Worm (Caenorhabditis elegans) whole organism, L1 larva: ENCODE results near the gene T12A2.21.
A peak's percentile ranks its signal among the peaks of the same experiment; 100 is the strongest.

Source experiments
- C04F5.9 ChIP-seq: sonication (generic microtip); optimal IDR thresholded peaks from 2 replicates; lab custom pipeline; 2016; ENCODE audit warnings: missing genetic modification characterization, missing compliant biosample characterization
- C16A3.4 ChIP-seq: fragments of 150-350 bp; optimal IDR thresholded peaks from 2 replicates; lab custom pipeline; 2014; ENCODE audit warnings: missing biosample characterization, missing genetic modification characterization
- C34B4.2 ChIP-seq: sonication (generic microtip); optimal IDR thresholded peaks from 2 replicates; lab custom pipeline; 2017; ENCODE audit warnings: mild to moderate bottlenecking, missing genetic modification characterization, missing compliant biosample characterization
- Y116A8C.19 ChIP-seq: sonication (generic microtip); optimal IDR thresholded peaks from 2 replicates; lab custom pipeline; 2016; ENCODE audit warnings: missing compliant biosample characterization, missing genetic modification characterization, borderline replicate concordance
- aha-1 ChIP-seq: fragments of 150-350 bp; optimal IDR thresholded peaks from 2 replicates; lab custom pipeline; 2014; ENCODE audit warnings: missing biosample characterization, missing genetic modification characterization
- ama-1 ChIP-seq: fragments of 150-350 bp; optimal IDR thresholded peaks from 2 replicates; lab custom pipeline; 2014
- blmp-1 ChIP-seq: fragments of 150-350 bp; optimal IDR thresholded peaks from 2 replicates; lab custom pipeline; 2014; ENCODE audit warnings: missing biosample characterization, missing genetic modification characterization
- ceh-63 ChIP-seq: fragments of 200-800 bp; sonication (Bioruptor generic); optimal IDR thresholded peaks from 2 replicates; lab custom pipeline; 2018; ENCODE audit warnings: mild to moderate bottlenecking, missing genetic modification characterization, missing compliant biosample characterization
- dsc-1 ChIP-seq: sonication (generic microtip); optimal IDR thresholded peaks from 2 replicates; lab custom pipeline; 2016; ENCODE audit warnings: mild to moderate bottlenecking, missing genetic modification characterization, missing compliant biosample characterization
- efl-1 ChIP-seq, 4 experiments: fragments of 150-350 bp; optimal IDR thresholded peaks in 3 of 4; peaks in 1 of 4; 1 replicate in 1 of 4; 2 replicates in 3 of 4; lab custom pipeline; 2014; ENCODE audit warnings: missing biosample characterization in 2 of 4, missing genetic modification characterization in 2 of 4, missing genetic modification reagents in 2 of 4
- egl-13 ChIP-seq: sonication (generic microtip); optimal IDR thresholded peaks from 2 replicates; lab custom pipeline; 2016; ENCODE audit warnings: missing genotype, missing genetic modification reagents, missing genetic modification characterization, missing compliant biosample characterization
- elt-2 ChIP-seq: sonication (generic microtip); optimal IDR thresholded peaks from 2 replicates; lab custom pipeline; 2016; ENCODE audit warnings: missing genetic modification characterization, mild to moderate bottlenecking, inconsistent platforms, missing compliant biosample characterization, missing genetic modification reagents
- elt-3 ChIP-seq, 6 experiments: fragments of 150-350 bp in 1 of 6; sonication (generic microtip); optimal IDR thresholded peaks; 2 replicates each; lab custom pipeline; 2017 to 2018; ENCODE audit warnings: missing biosample characterization in 6 of 6, missing genetic modification characterization in 6 of 6, inconsistent platforms in 1 of 6
- fkh-4 ChIP-seq: sonication (generic microtip); optimal IDR thresholded peaks from 2 replicates; lab custom pipeline; 2016; ENCODE audit warnings: missing compliant biosample characterization, missing genetic modification characterization, borderline replicate concordance
- hpl-2 ChIP-seq: fragments of 150-350 bp; optimal IDR thresholded peaks from 2 replicates; lab custom pipeline; 2014; ENCODE audit warnings: missing biosample characterization, missing genetic modification reagents, missing genetic modification characterization
- irx-1 ChIP-seq: sonication (generic microtip); optimal IDR thresholded peaks from 2 replicates; lab custom pipeline; 2016; ENCODE audit warnings: missing genetic modification characterization, missing compliant biosample characterization
- jun-1 ChIP-seq: fragments of 150-350 bp; optimal IDR thresholded peaks from 2 replicates; lab custom pipeline; 2014; ENCODE audit warnings: missing biosample characterization, missing genetic modification reagents, missing genetic modification characterization
- lin-14 ChIP-seq: fragments of 200-800 bp; sonication (Bioruptor generic); optimal IDR thresholded peaks from 2 replicates; lab custom pipeline; 2018; ENCODE audit warnings: mild to moderate bottlenecking, missing genetic modification characterization, moderate library complexity, missing compliant biosample characterization
- lin-15B ChIP-seq: fragments of 150-350 bp; sonication (generic microtip); optimal IDR thresholded peaks from 3 replicates; lab custom pipeline; 2014; ENCODE audit warnings: missing biosample characterization, missing genetic modification characterization
- lin-35 ChIP-seq, 2 experiments: fragments of 150-350 bp; optimal IDR thresholded peaks; 2 replicates each; lab custom pipeline; 2014; ENCODE audit warnings: missing biosample characterization in 2 of 2, missing genetic modification characterization in 2 of 2, missing genetic modification reagents in 2 of 2
- mab-9 ChIP-seq: fragments of 200-800 bp; sonication (Bioruptor generic); IDR thresholded peaks from 2 replicates; pipeline ENCODE4 v1.3.6; 2022; ENCODE audit warnings: missing genetic modification reagents, missing genetic modification characterization, missing compliant biosample characterization
- mep-1 ChIP-seq: fragments of 150-350 bp; optimal IDR thresholded peaks from 2 replicates; lab custom pipeline; 2014; ENCODE audit warnings: missing biosample characterization, missing genetic modification characterization
- nhr-12 ChIP-seq: sonication (generic microtip); optimal IDR thresholded peaks from 2 replicates; lab custom pipeline; 2017; ENCODE audit warnings: missing biosample characterization, missing genetic modification characterization
- nhr-20 ChIP-seq: sonication (generic microtip); optimal IDR thresholded peaks from 2 replicates; lab custom pipeline; 2016; ENCODE audit warnings: mild to moderate bottlenecking, missing genetic modification characterization, missing compliant biosample characterization
- nhr-71 ChIP-seq: sonication (generic microtip); optimal IDR thresholded peaks from 2 replicates; lab custom pipeline; 2016; ENCODE audit warnings: mild to moderate bottlenecking, missing genetic modification characterization, moderate library complexity, missing compliant biosample characterization
- nhr-76 ChIP-seq: sonication (generic microtip); optimal IDR thresholded peaks from 2 replicates; lab custom pipeline; 2017; ENCODE audit warnings: missing biosample characterization, missing genetic modification characterization
- nhr-77 ChIP-seq: fragments of 150-350 bp; optimal IDR thresholded peaks from 2 replicates; lab custom pipeline; 2014; ENCODE audit warnings: missing biosample characterization, missing genetic modification characterization
- pag-3 ChIP-seq: sonication (generic microtip); optimal IDR thresholded peaks from 2 replicates; lab custom pipeline; 2017; ENCODE audit warnings: missing genetic modification characterization, mild to moderate bottlenecking, missing compliant biosample characterization, antibody characterized with exemption, borderline replicate concordance; ENCODE audit not compliant: insufficient read depth
- pax-3 ChIP-seq: fragments of 200-800 bp; sonication (Bioruptor generic); optimal IDR thresholded peaks from 2 replicates; lab custom pipeline; 2018; ENCODE audit warnings: mild to moderate bottlenecking, missing genetic modification characterization, moderate library complexity, missing compliant biosample characterization
- rnt-1 ChIP-seq: sonication (generic microtip); optimal IDR thresholded peaks from 2 replicates; lab custom pipeline; 2016; ENCODE audit warnings: mild to moderate bottlenecking, missing genetic modification characterization, moderate library complexity, missing compliant biosample characterization
- skn-1 ChIP-seq: fragments of 150-350 bp; optimal IDR thresholded peaks from 2 replicates; lab custom pipeline; 2014; ENCODE audit warnings: missing biosample characterization, missing genetic modification characterization
- snpc-4 ChIP-seq: fragments of 150-350 bp; optimal IDR thresholded peaks from 2 replicates; lab custom pipeline; 2014; ENCODE audit warnings: missing biosample characterization, missing genetic modification characterization
- tbx-2 ChIP-seq: sonication (generic microtip); optimal IDR thresholded peaks from 2 replicates; lab custom pipeline; 2016; ENCODE audit warnings: missing genetic modification characterization, missing compliant biosample characterization
- tlp-1 ChIP-seq: fragments of 150-350 bp; optimal IDR thresholded peaks from 2 replicates; lab custom pipeline; 2014; ENCODE audit warnings: missing biosample characterization, missing genetic modification characterization
- unc-130 ChIP-seq: fragments of 150-350 bp; optimal IDR thresholded peaks from 2 replicates; lab custom pipeline; 2017; ENCODE audit warnings: missing biosample characterization, missing genetic modification characterization, inconsistent platforms
- unc-30 ChIP-seq: sonication (generic microtip); optimal IDR thresholded peaks from 2 replicates; lab custom pipeline; 2017; ENCODE audit warnings: missing biosample characterization, missing genetic modification characterization
- unc-62 ChIP-seq: fragments of 150-350 bp; optimal IDR thresholded peaks from 2 replicates; lab custom pipeline; 2014; ENCODE audit warnings: missing biosample characterization, missing genetic modification reagents, missing genetic modification characterization
- unc-86 ChIP-seq: sonication (generic microtip); optimal IDR thresholded peaks from 2 replicates; lab custom pipeline; 2016; ENCODE audit warnings: missing genetic modification characterization, missing compliant biosample characterization
- unc-98 ChIP-seq: fragments of 200-800 bp; sonication (Bioruptor generic); IDR thresholded peaks from 2 replicates; pipeline ENCODE4 v1.3.6; 2022; ENCODE audit warnings: missing genetic modification characterization, missing compliant biosample characterization
- vab-15 ChIP-seq: sonication (generic microtip); optimal IDR thresholded peaks from 2 replicates; lab custom pipeline; 2017; ENCODE audit warnings: missing genotype, mild to moderate bottlenecking, missing genetic modification characterization, missing compliant biosample characterization
- xbp-1 ChIP-seq: sonication (generic microtip); optimal IDR thresholded peaks from 2 replicates; lab custom pipeline; 2016; ENCODE audit warnings: missing genetic modification characterization, missing compliant biosample characterization
- zag-1 ChIP-seq: fragments of 150-350 bp; optimal IDR thresholded peaks from 2 replicates; lab custom pipeline; 2014; ENCODE audit warnings: missing biosample characterization, missing genetic modification characterization
- zip-4 ChIP-seq: fragments of 200-800 bp; sonication (Bioruptor generic); optimal IDR thresholded peaks from 2 replicates; lab custom pipeline; 2018; ENCODE audit warnings: mild to moderate bottlenecking, missing genetic modification characterization, moderate library complexity, missing compliant biosample characterization
- ztf-11 ChIP-seq, 2 experiments: sonication (generic microtip); optimal IDR thresholded peaks; 2 replicates each; lab custom pipeline; 2016 to 2017; ENCODE audit warnings: missing genetic modification characterization in 2 of 2, missing biosample characterization in 1 of 2, missing compliant biosample characterization in 1 of 2

The T12A2.21 gene

ce11 chrIII:6240528-6240927 lies 4.0 kb upstream of the T12A2.21 start, which contains the start of gene T12A2.3:
TSS of gene T12A2.3 (plus strand) at chrIII:6240828.
- TF ChIP-seq hpl-2 (GFP tag; lab: Kevin White, UChicago) (no peak), xbp-1 (tag; lab: Kevin White, UChicago) (no peak), C04F5.9 (tag; lab: Kevin White, UChicago) (no peak), tbx-2 (tag; lab: Kevin White, UChicago) (no peak), aha-1 (tag; lab: Kevin White, UChicago) (no peak), ama-1 (lab: Kevin White, UChicago) (no peak), jun-1 (tag; lab: Kevin White, UChicago) (no peak), dsc-1 (tag; lab: Kevin White, UChicago) (no peak), snpc-4 (tag; lab: Kevin White, UChicago) (no peak), egl-13 (tag; lab: Kevin White, UChicago) (no peak), tlp-1 (tag; lab: Kevin White, UChicago) (no peak), C16A3.4 (tag; lab: Kevin White, UChicago) (no peak), unc-130 (tag; lab: Kevin White, UChicago) (no peak), elt-2 (tag; lab: Kevin White, UChicago) (no peak), vab-15 (tag; lab: Kevin White, UChicago) (no peak)
- TF ChIP-seq, all 84 proteins: peak for 0

ce11 chrIII:6231880-6232279 lies 4.7 kb downstream of the T12A2.21 start:
- TF ChIP-seq xbp-1 (tag; lab: Kevin White, UChicago) (no peak), skn-1 (no peak), C34B4.2 (tag; lab: Kevin White, UChicago) (no peak), lin-15B (tag; lab: Kevin White, UChicago) (no peak), C16A3.4 (tag; lab: Kevin White, UChicago) (peak; percentile 1), jun-1 (tag; lab: Kevin White, UChicago) (peak; percentile 1), nhr-12 (tag; lab: Kevin White, UChicago) (no peak), unc-98 (GFP tag; lab: Robert Waterston, UW) (no peak), irx-1 (tag; lab: Kevin White, UChicago) (no peak), pag-3 (no peak), blmp-1 (peak; percentile 39), mep-1 (tag; lab: Kevin White, UChicago) (peak; percentile 23), rnt-1 (no peak), efl-1 (optimal IDR thresholded peaks at IDR 0.05; lab: Kevin White, UChicago) (peak in 1 of 2 experiments; percentile 4), efl-1 (GFP tag; optimal IDR thresholded peaks at IDR 0.05 in 1 of 2; lab: Kevin White, UChicago) (peak in 1 of 2 experiments; percentile 83), egl-13 (tag; lab: Kevin White, UChicago) (no peak), ztf-11 (tag; optimal IDR thresholded peaks at IDR 0.05; lab: Kevin White, UChicago) (no peak), nhr-77 (tag; lab: Kevin White, UChicago) (no peak), unc-86 (tag; lab: Kevin White, UChicago) (no peak), mab-9 (no peak), nhr-20 (tag; lab: Kevin White, UChicago) (peak; percentile 20), fkh-4 (no peak), tlp-1 (tag; lab: Kevin White, UChicago) (peak; percentile 5), elt-3 (tag; optimal IDR thresholded peaks at IDR 0.05; lab: Kevin White, UChicago) (peak in 2 of 6 experiments; percentile 58 to 76), lin-35 (GFP tag; optimal IDR thresholded peaks at IDR 0.05; lab: Kevin White, UChicago) (peak in 1 of 2 experiments; percentile 47), C04F5.9 (tag; lab: Kevin White, UChicago) (no peak), elt-2 (tag; lab: Kevin White, UChicago) (peak; percentile 69)

- no peak for TF ChIP-seq zag-1 (tag; lab: Kevin White, UChicago)
- TF ChIP-seq unc-62 (GFP tag; lab: Kevin White, UChicago): no peak
- no peak for TF ChIP-seq nhr-76 (tag; lab: Kevin White, UChicago)
- no peak for TF ChIP-seq unc-30 (tag; lab: Kevin White, UChicago)
- TF ChIP-seq nhr-71: peak; percentile 54
- peak; percentile 6 for TF ChIP-seq rnt-1
- TF ChIP-seq xbp-1 (tag; lab: Kevin White, UChicago): no peak
- peak; percentile 5 for TF ChIP-seq lin-14 (GFP tag; lab: Kevin White, UChicago)
- TF ChIP-seq zip-4: no peak
- no peak for TF ChIP-seq Y116A8C.19 (tag; lab: Kevin White, UChicago)
- no peak for TF ChIP-seq unc-86 (tag; lab: Kevin White, UChicago)
- no peak for TF ChIP-seq pax-3 (tag; lab: Kevin White, UChicago)
- TF ChIP-seq ceh-63: no peak
Measured at ce11 chrIII:6230870-6231269, 5.7 kb downstream of the T12A2.21 start, which contains the start of gene esyt-2. TSS of gene esyt-2 (minus strand) at chrIII:6230970.
